Worm (Caenorhabditis elegans) whole organism, L1 larva: ENCODE measurements around the gene H40L08.7.

Source experiments
- elt-3 ChIP-seq, 6 experiments: fragments of 150-350 bp in 1 of 6; sonication (generic microtip); optimal IDR thresholded peaks; 2 replicates each; lab custom pipeline; 2017 to 2018; ENCODE audit warnings: missing biosample characterization in 6 of 6, missing genetic modification characterization in 6 of 6, inconsistent platforms in 1 of 6
- nhr-12 ChIP-seq: sonication (generic microtip); optimal IDR thresholded peaks from 2 replicates; lab custom pipeline; 2017; ENCODE audit warnings: missing biosample characterization, missing genetic modification characterization
- nhr-47 ChIP-seq: sonication (generic microtip); optimal IDR thresholded peaks from 2 replicates; lab custom pipeline; 2016; ENCODE audit warnings: mild to moderate bottlenecking, missing genetic modification characterization, moderate library complexity, missing compliant biosample characterization
- nhr-85 ChIP-seq: sonication (generic microtip); peaks from one replicate; lab custom pipeline; 2016; ENCODE audit warnings: missing genetic modification characterization, inconsistent platforms, missing compliant biosample characterization
- unc-30 ChIP-seq: sonication (generic microtip); optimal IDR thresholded peaks from 2 replicates; lab custom pipeline; 2017; ENCODE audit warnings: missing biosample characterization, missing genetic modification characterization
- ztf-11 ChIP-seq, 2 experiments: sonication (generic microtip); optimal IDR thresholded peaks; 2 replicates each; lab custom pipeline; 2016 to 2017; ENCODE audit warnings: missing genetic modification characterization in 2 of 2, missing biosample characterization in 1 of 2, missing compliant biosample characterization in 1 of 2

- TF ChIP-seq unc-30 (tag; lab: Kevin White, UChicago) (no peak), ztf-11 (tag; optimal IDR thresholded peaks at IDR 0.05; lab: Kevin White, UChicago) (no peak), elt-3 (tag; optimal IDR thresholded peaks at IDR 0.05; lab: Kevin White, UChicago) (no peak), nhr-85 (tag; lab: Kevin White, UChicago) (peak; percentile 60), nhr-12 (tag; lab: Kevin White, UChicago) (no peak), nhr-47 (tag; lab: Kevin White, UChicago) (peak; percentile 30)
These were observed 6.3 kb upstream of the H40L08.7 start, which contains the start of gene H40L08.1 for ce11 chrX:15083795-15084194.
